Worm (Caenorhabditis elegans): ENCODE results near the gene cgt-1.

DNA sequence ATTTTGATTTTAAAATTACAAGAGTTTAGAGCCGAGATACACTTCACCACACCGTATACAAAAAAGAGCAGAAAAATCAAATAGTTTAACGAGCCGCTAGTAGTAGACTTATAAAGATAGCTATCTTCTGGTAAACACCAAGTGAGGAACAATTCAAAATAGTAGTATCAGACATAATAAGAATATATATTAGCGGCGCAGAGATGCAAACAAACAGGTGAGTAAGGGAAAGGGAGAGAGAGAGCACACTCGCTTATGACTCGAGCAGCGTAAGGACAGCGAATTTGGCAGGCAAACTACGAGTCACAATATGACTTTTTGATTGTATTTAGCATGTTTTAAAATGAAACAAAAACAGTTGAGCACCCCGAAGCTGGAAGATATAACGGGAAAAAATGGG lies 2.6 kb upstream of the cgt-1 start:
- TF ChIP-seq nhr-76 (tag; optimal IDR thresholded peaks at IDR 0.05) (no peak), ceh-83 (GFP tag; optimal IDR thresholded peaks at IDR 0.05) (no peak), unc-39 (tag; optimal IDR thresholded peaks at IDR 0.05) (no peak), ztf-11 (tag; optimal IDR thresholded peaks at IDR 0.05) (no peak), sptf-1 (tag; optimal IDR thresholded peaks at IDR 0.05) (no peak), nhr-12 (tag; optimal IDR thresholded peaks at IDR 0.05) (no peak), snpc-4 (tag; optimal IDR thresholded peaks at IDR 0.05) (no peak), mab-5 (tag; optimal IDR thresholded peaks at IDR 0.05) (no peak), cnd-1 (tag; optimal IDR thresholded peaks at IDR 0.05) (no peak), blmp-1 (tag; optimal IDR thresholded peaks at IDR 0.05) (no peak)
